Fruit fly (Drosophila melanogaster): ENCODE results near the gene CG43232.
A peak's percentile ranks its signal among the peaks of the same experiment; 100 is the strongest.

Gene CG43232

DNA sequence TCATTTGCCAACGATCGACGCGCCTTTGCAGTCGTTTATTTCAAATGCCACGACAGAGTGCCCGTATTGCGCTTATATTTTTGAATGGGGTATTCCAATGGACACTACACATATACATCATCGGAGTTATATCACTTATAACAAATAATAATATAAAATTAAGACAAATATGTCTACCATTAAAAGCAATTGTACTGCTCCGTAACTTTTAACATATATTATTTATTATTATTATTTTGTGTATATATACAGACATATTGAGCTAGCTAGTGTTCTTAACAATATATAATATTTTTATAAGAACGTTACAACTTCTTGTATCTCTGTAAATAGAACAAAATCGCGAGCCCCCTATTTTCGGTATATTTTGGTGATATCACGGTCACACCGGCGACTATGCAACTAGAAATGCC lies 32.1 kb downstream of the CG43232 start, which contains the start of the genes sip2 and Coprox (continued):
- TF ChIP-seq NK7.1 (GFP tag; optimal IDR thresholded peaks at IDR 0.05) = no peak
- TF ChIP-seq CoRest (tag; optimal IDR thresholded peaks at IDR 0.05) = peak; percentile 85
- TF ChIP-seq pros (GFP tag; optimal IDR thresholded peaks at IDR 0.05) = no peak
- TF ChIP-seq ftz-f1 (GFP tag; optimal IDR thresholded peaks at IDR 0.05) = no peak
- no peak for TF ChIP-seq jumu (GFP tag; optimal IDR thresholded peaks at IDR 0.05)
- peak; percentile 17 for TF ChIP-seq cwo (GFP tag; optimal IDR thresholded peaks at IDR 0.05)
- TF ChIP-seq CG8944 (GFP tag; optimal IDR thresholded peaks at IDR 0.05) = no peak
- peak; percentile 69 for TF ChIP-seq Xbp1 (GFP tag; optimal IDR thresholded peaks at IDR 0.05)
- TF ChIP-seq zfh2 (GFP tag; optimal IDR thresholded peaks at IDR 0.05) = no peak
- TF ChIP-seq CG3407 (GFP tag; optimal IDR thresholded peaks at IDR 0.05) = no peak
- peak; percentile 38 for TF ChIP-seq CG4424 (GFP tag; optimal IDR thresholded peaks at IDR 0.05)
- TF ChIP-seq seq (GFP tag; IDR thresholded peaks at IDR 0.05) = no peak
- no peak for TF ChIP-seq sima (GFP tag; optimal IDR thresholded peaks at IDR 0.05)
- TF ChIP-seq CG12391 (tag; optimal IDR thresholded peaks at IDR 0.05) = peak; percentile 88
- peak; percentile 79 for TF ChIP-seq Meics (GFP tag; optimal IDR thresholded peaks at IDR 0.05)
- TF ChIP-seq chn (GFP tag; optimal IDR thresholded peaks at IDR 0.05) = no peak
- TF ChIP-seq Stat92E (GFP tag; optimal IDR thresholded peaks at IDR 0.05) = peak in 1 of 3 experiments; percentile 15
- peak; percentile 50 for TF ChIP-seq CrebB (tag; optimal IDR thresholded peaks at IDR 0.05)
- TF ChIP-seq CG11696 (GFP tag; IDR thresholded peaks at IDR 0.05) = no peak
- no peak for TF ChIP-seq CG3838 (GFP tag; optimal IDR thresholded peaks at IDR 0.05)
- no peak for TF ChIP-seq CG2875 (GFP tag; optimal IDR thresholded peaks at IDR 0.05)
- TF ChIP-seq ham (GFP tag; IDR thresholded peaks at IDR 0.05) = no peak
- 0 out of 3 replicates have a peak, but pooled peaks have one; percentile 20 for TF ChIP-seq CG11456 (GFP tag; IDR thresholded peaks at IDR 0.05)
- TF ChIP-seq pfk (GFP tag; optimal IDR thresholded peaks at IDR 0.05) = no peak
- TF ChIP-seq CG6175 (GFP tag; IDR thresholded peaks at IDR 0.05) = no peak
- TF ChIP-seq fd96Cb (tag; optimal IDR thresholded peaks at IDR 0.05) = peak; percentile 61
- peak; percentile 30 for TF ChIP-seq kni (GFP tag; optimal IDR thresholded peaks at IDR 0.05)
- TF ChIP-seq CG13296 (GFP tag; optimal IDR thresholded peaks at IDR 0.05) = peak; percentile 71
- peak; percentile 57 for TF ChIP-seq stwl (tag; optimal IDR thresholded peaks at IDR 0.05)
- TF ChIP-seq corto (GFP tag; optimal IDR thresholded peaks at IDR 0.05) = no peak
- TF ChIP-seq Hand (GFP tag; optimal IDR thresholded peaks at IDR 0.05) = no peak
- TF ChIP-seq Atf3 (GFP tag; optimal IDR thresholded peaks at IDR 0.05) = no peak
- TF ChIP-seq CG2889 (GFP tag; IDR thresholded peaks at IDR 0.05) = no peak
- no peak for TF ChIP-seq CG7987 (GFP tag; optimal IDR thresholded peaks at IDR 0.05)
- TF ChIP-seq CkIIα-i1 (GFP tag; IDR thresholded peaks at IDR 0.05) = no peak
- TF ChIP-seq CG3847 (GFP tag; IDR thresholded peaks at IDR 0.05) = no peak
- no peak for TF ChIP-seq pan (optimal IDR thresholded peaks at IDR 0.05)
- peak in 1 of 2 experiments; percentile 57 for TF ChIP-seq pan (GFP tag; optimal IDR thresholded peaks at IDR 0.05 in 1 of 2, IDR thresholded peaks at IDR 0.05 in 1 of 2)
- no peak for TF ChIP-seq slp2 (GFP tag; optimal IDR thresholded peaks at IDR 0.05)
- no peak for TF ChIP-seq fru (optimal IDR thresholded peaks at IDR 0.05)
- peak; percentile 72 for TF ChIP-seq CG3281 (GFP tag; optimal IDR thresholded peaks at IDR 0.05)
- peak; percentile 75 for TF ChIP-seq CG12659 (GFP tag; optimal IDR thresholded peaks at IDR 0.05)
- TF ChIP-seq ara (GFP tag; IDR thresholded peaks at IDR 0.05) = no peak
- TF ChIP-seq CG17361 (GFP tag; IDR thresholded peaks at IDR 0.05) = peak; percentile 89
- TF ChIP-seq Usf (GFP tag; optimal IDR thresholded peaks at IDR 0.05) = peak; percentile 29
- TF ChIP-seq Med (GFP tag) = peak; percentile 49
- TF ChIP-seq CG11247 (GFP tag; IDR thresholded peaks at IDR 0.05) = no peak
- peak; percentile 55; the same call in 1 of the 2 replicates for TF ChIP-seq lmd (GFP tag; IDR thresholded peaks at IDR 0.05)
- no peak for TF ChIP-seq CG14050 (GFP tag; IDR thresholded peaks at IDR 0.05)
- TF ChIP-seq ci (GFP tag; IDR thresholded peaks at IDR 0.05) = 0 out of 3 replicates have a peak, but pooled peaks have one; percentile 45
- TF ChIP-seq Hr51 (GFP tag; optimal IDR thresholded peaks at IDR 0.05) = no peak
- TF ChIP-seq onecut (GFP tag; IDR thresholded peaks at IDR 0.05) = no peak
